Fruit fly (Drosophila melanogaster): ENCODE data around the gene IPIP.

IPIP gene

DNA sequence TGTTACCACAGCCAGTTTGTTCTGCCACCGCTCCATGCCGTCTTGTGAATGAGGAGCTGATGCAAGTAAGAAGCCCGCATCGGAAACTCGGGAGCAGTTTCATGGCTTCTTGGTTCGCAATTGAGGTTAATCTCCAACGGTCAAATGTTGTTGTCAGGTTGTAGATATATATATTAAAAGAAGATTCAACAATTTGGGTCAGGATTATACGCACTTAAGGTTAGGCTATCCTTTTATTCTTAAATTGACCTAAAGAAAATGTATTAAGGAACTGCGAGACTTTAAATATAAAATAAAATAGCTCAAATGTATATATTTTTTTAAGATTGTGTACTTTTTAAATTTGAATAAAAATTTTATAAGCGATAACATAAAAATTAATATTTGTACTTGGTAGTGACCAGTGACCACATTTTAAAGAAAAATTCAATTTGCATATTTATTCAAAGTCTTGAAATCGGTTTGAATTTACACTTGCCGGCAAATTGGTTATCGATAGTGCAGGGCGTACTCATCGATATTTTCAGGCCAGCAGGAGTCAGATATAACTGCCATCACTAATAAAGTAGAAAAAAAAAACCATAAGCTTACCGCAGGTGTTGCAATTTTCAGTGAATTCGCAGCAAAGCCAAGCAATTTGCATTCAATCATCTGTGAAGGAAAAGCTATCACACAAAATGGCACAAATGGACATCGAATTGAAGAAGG lies 20.9 kb downstream of the IPIP start, which contains the start of the genes CG9150 and Pfdn1 (continued):
- TF ChIP-seq CG8281 (tag; optimal IDR thresholded peaks at IDR 0.05) = no peak
- TF ChIP-seq bbx (GFP tag; IDR thresholded peaks at IDR 0.05; ENCODE audit: partially characterized antibody) = peak; percentile 91
- no peak for TF ChIP-seq seq (GFP tag; IDR thresholded peaks at IDR 0.05)
- TF ChIP-seq CG17186 (GFP tag; optimal IDR thresholded peaks at IDR 0.05) = no peak
- no peak for TF ChIP-seq CG8924 (tag; optimal IDR thresholded peaks at IDR 0.05)
- TF ChIP-seq pros (GFP tag; optimal IDR thresholded peaks at IDR 0.05) = no peak
- TF ChIP-seq Sry-δ (GFP tag; optimal IDR thresholded peaks at IDR 0.05) = peak; percentile 95
- TF ChIP-seq CG18262 (tag; optimal IDR thresholded peaks at IDR 0.05) = no peak
- TF ChIP-seq CG13775 (GFP tag; optimal IDR thresholded peaks at IDR 0.05) = no peak
- no peak for TF ChIP-seq HmgD (GFP tag; optimal IDR thresholded peaks at IDR 0.05)
- TF ChIP-seq chif (GFP tag; optimal IDR thresholded peaks at IDR 0.05) = no peak
- TF ChIP-seq CG1603 (tag; optimal IDR thresholded peaks at IDR 0.05) = peak; percentile 35
- TF ChIP-seq pzg (GFP tag; optimal IDR thresholded peaks at IDR 0.05) = peak; percentile 69
- TF ChIP-seq gro (GFP tag; optimal IDR thresholded peaks at IDR 0.05) = peak; percentile 68
- no peak for TF ChIP-seq D19B (GFP tag; optimal IDR thresholded peaks at IDR 0.05)
- no peak for TF ChIP-seq ase (GFP tag; IDR thresholded peaks at IDR 0.05)
- peak; percentile 93 for TF ChIP-seq sqz (GFP tag; optimal IDR thresholded peaks at IDR 0.05)
- TF ChIP-seq HmgZ (tag; optimal IDR thresholded peaks at IDR 0.05) = peak; percentile 34
- no peak for TF ChIP-seq rib (GFP tag; IDR thresholded peaks at IDR 0.05)
- TF ChIP-seq NK7.1 (GFP tag; optimal IDR thresholded peaks at IDR 0.05) = no peak
- no peak for TF ChIP-seq dpn (GFP tag; optimal IDR thresholded peaks at IDR 0.05)
- no peak for TF ChIP-seq dan (GFP tag; IDR thresholded peaks at IDR 0.05)
- TF ChIP-seq CG12219 (GFP tag; optimal IDR thresholded peaks at IDR 0.05) = no peak
- TF ChIP-seq gem (tag; optimal IDR thresholded peaks at IDR 0.05) = no peak
- TF ChIP-seq CG3163 (GFP tag; optimal IDR thresholded peaks at IDR 0.05) = no peak
- TF ChIP-seq Side (GFP tag; optimal IDR thresholded peaks at IDR 0.05) = no peak
- no peak for TF ChIP-seq Ssrp (tag; optimal IDR thresholded peaks at IDR 0.05)
- TF ChIP-seq sens (GFP tag) = peak; percentile 71
- no peak for TF ChIP-seq aop (GFP tag; IDR thresholded peaks at IDR 0.05)
- TF ChIP-seq wek (GFP tag; optimal IDR thresholded peaks at IDR 0.05) = no peak
- TF ChIP-seq CG11398 (GFP tag; optimal IDR thresholded peaks at IDR 0.05) = no peak
- no peak for TF ChIP-seq CG12104 (GFP tag; optimal IDR thresholded peaks at IDR 0.05)
- no peak for TF ChIP-seq CG11695 (GFP tag; IDR thresholded peaks at IDR 0.05)
- no peak for TF ChIP-seq Abd-B (GFP tag; optimal IDR thresholded peaks at IDR 0.05)

dm6 chr2L:6070656-6071231 lies 22.9 kb downstream of the IPIP start, which contains the start of the genes CG9154 and Kr-h2:
TSS of gene CG9154 (minus strand) at chr2L:6070686.
TSS of gene Kr-h2 (plus strand) at chr2L:6070990.
- no peak for TF ChIP-seq CG8388 (GFP tag; optimal IDR thresholded peaks at IDR 0.05)
- TF ChIP-seq CG12942 (GFP tag; optimal IDR thresholded peaks at IDR 0.05) = no peak
- TF ChIP-seq CG17359 (tag; optimal IDR thresholded peaks at IDR 0.05) = no peak
- no peak for TF ChIP-seq CG10147 (GFP tag; optimal IDR thresholded peaks at IDR 0.05)
- TF ChIP-seq BtbVII (GFP tag; optimal IDR thresholded peaks at IDR 0.05) = no peak
- no peak for TF ChIP-seq CG14965 (GFP tag; optimal IDR thresholded peaks at IDR 0.05; ENCODE audit: borderline replicate concordance)
- TF ChIP-seq Lim3 (GFP tag; IDR thresholded peaks at IDR 0.05) = no peak
- peak; percentile 68 for TF ChIP-seq nerfin-2 (GFP tag; IDR thresholded peaks at IDR 0.05; ENCODE audit: partially characterized antibody)
- TF ChIP-seq CG16813 (GFP tag; IDR thresholded peaks at IDR 0.05; ENCODE audit: partially characterized antibody) = peak; percentile 73
- peak; percentile 59 for TF ChIP-seq Nf-YC (tag; optimal IDR thresholded peaks at IDR 0.05)
- TF ChIP-seq CG1602 (GFP tag; optimal IDR thresholded peaks at IDR 0.05) = no peak
- no peak for TF ChIP-seq fd3F (GFP tag; optimal IDR thresholded peaks at IDR 0.05)
- TF ChIP-seq CG6854 (GFP tag; optimal IDR thresholded peaks at IDR 0.05) = no peak
- TF ChIP-seq unpg (GFP tag; optimal IDR thresholded peaks at IDR 0.05) = peak; percentile 1
- TF ChIP-seq btn (GFP tag; optimal IDR thresholded peaks at IDR 0.05) = no peak
- peak; percentile 26 for TF ChIP-seq dm (GFP tag; optimal IDR thresholded peaks at IDR 0.05)
- TF ChIP-seq CG15601 (tag; optimal IDR thresholded peaks at IDR 0.05) = peak; percentile 48
